Fruit fly (Drosophila melanogaster) whole organism, embryonic: Measurements from ENCODE around the gene Fgop2.
A peak's percentile ranks its signal among the peaks of the same experiment; 100 is the strongest.

Source experiments
- B-H1 ChIP-seq: fragments of 200-800 bp; sonication (Bioruptor generic); IDR thresholded peaks from 3 replicates; pipeline ENCODE4 v1.3.6; 2022; ENCODE audit warnings: missing biosample characterization, missing genetic modification characterization
- B-H2 ChIP-seq: fragments of 200-800 bp; sonication (Bioruptor generic); optimal IDR thresholded peaks from 2 replicates; lab custom pipeline; 2018; ENCODE audit warnings: missing biosample characterization, mild to moderate bottlenecking, missing genetic modification characterization
- BEAF-32 ChIP-seq: fragments of 200-800 bp; sonication (Bioruptor generic); optimal IDR thresholded peaks from 3 replicates; lab custom pipeline; 2017; ENCODE audit warnings: missing biosample characterization, missing genetic modification characterization, mild to moderate bottlenecking, moderate library complexity, missing genetic modification reagents
- C15 ChIP-seq: fragments of 200-800 bp; sonication (Bioruptor generic); IDR thresholded peaks from 3 replicates; pipeline ENCODE4 v1.3.6; 2022; ENCODE audit warnings: missing biosample characterization, missing genetic modification characterization
- CG10565 ChIP-seq: fragments of 200-800 bp; sonication (Bioruptor generic); optimal IDR thresholded peaks from 3 replicates; lab custom pipeline; 2016; ENCODE audit warnings: missing biosample characterization, mild to moderate bottlenecking, missing genetic modification characterization
- CG10654 ChIP-seq: fragments of 200-800 bp; sonication (Bioruptor generic); optimal IDR thresholded peaks from 2 replicates; lab custom pipeline; 2016; ENCODE audit warnings: missing biosample characterization, missing genetic modification characterization
- CG11723 ChIP-seq: fragments of 200-800 bp; sonication (Bioruptor generic); optimal IDR thresholded peaks from 2 replicates; lab custom pipeline; 2017; ENCODE audit warnings: missing biosample characterization, mild to moderate bottlenecking, missing genetic modification characterization
- CG12942 ChIP-seq: fragments of 200-800 bp; sonication (Bioruptor generic); optimal IDR thresholded peaks from 3 replicates; lab custom pipeline; 2016; ENCODE audit warnings: missing biosample characterization, missing genetic modification characterization
- CG14050 ChIP-seq: fragments of 200-800 bp; sonication (Bioruptor generic); IDR thresholded peaks from 3 replicates; pipeline ENCODE4 v1.3.6; 2022; ENCODE audit warnings: missing biosample characterization, missing genetic modification characterization
- CG16813 ChIP-seq: fragments of 200-800 bp; sonication (Bioruptor generic); IDR thresholded peaks from 3 replicates; pipeline ENCODE4 v1.3.6; 2022; ENCODE audit warnings: missing biosample characterization, missing genetic modification characterization; ENCODE audit not compliant: partially characterized antibody
- CG16863 ChIP-seq: fragments of 200-800 bp; sonication (Bioruptor generic); optimal IDR thresholded peaks from 3 replicates; lab custom pipeline; 2016; ENCODE audit warnings: missing biosample characterization, missing genetic modification characterization
- CG32532 ChIP-seq: fragments of 200-800 bp; sonication (Bioruptor generic); IDR thresholded peaks from 2 replicates; pipeline ENCODE4 v1.3.6; 2022; ENCODE audit warnings: missing biosample characterization, missing genetic modification characterization
- CG34224 ChIP-seq: fragments of 200-800 bp; sonication (Bioruptor generic); IDR thresholded peaks from 3 replicates; pipeline ENCODE4 v1.3.6; 2022; ENCODE audit warnings: missing biosample characterization, missing genetic modification characterization; ENCODE audit not compliant: partially characterized antibody
- CG34376 ChIP-seq: fragments of 200-800 bp; sonication (Bioruptor generic); optimal IDR thresholded peaks from 2 replicates; lab custom pipeline; 2018; ENCODE audit warnings: missing biosample characterization, mild to moderate bottlenecking, missing genetic modification characterization
- CG4360 ChIP-seq: fragments of 200-800 bp; sonication (Bioruptor generic); IDR thresholded peaks from 2 replicates; pipeline ENCODE4 v1.3.6; 2022; ENCODE audit warnings: missing biosample characterization, missing genetic modification characterization
- CG4424 ChIP-seq: fragments of 200-800 bp; sonication (Bioruptor generic); optimal IDR thresholded peaks from 3 replicates; lab custom pipeline; 2016; ENCODE audit warnings: missing biosample characterization, missing genetic modification characterization
- CG4707 ChIP-seq: fragments of 200-800 bp; sonication (Bioruptor generic); optimal IDR thresholded peaks from 2 replicates; lab custom pipeline; 2018; ENCODE audit warnings: missing biosample characterization, mild to moderate bottlenecking, missing genetic modification characterization, moderate library complexity
- CG5245 ChIP-seq: fragments of 200-800 bp; sonication (Bioruptor generic); optimal IDR thresholded peaks from 3 replicates; lab custom pipeline; 2016; ENCODE audit warnings: missing biosample characterization, missing genetic modification characterization
- CG9932 ChIP-seq: fragments of 200-800 bp; sonication (Bioruptor generic); IDR thresholded peaks from 2 replicates; pipeline ENCODE4 v1.3.6; 2022; ENCODE audit warnings: missing biosample characterization, missing genetic modification characterization
- Camta ChIP-seq: fragments of 200-800 bp; sonication (Bioruptor generic); optimal IDR thresholded peaks from 2 replicates; lab custom pipeline; 2016; ENCODE audit warnings: missing biosample characterization, missing genetic modification characterization
- Chrac-16 ChIP-seq: fragments of 200-800 bp; sonication (Bioruptor generic); optimal IDR thresholded peaks from 3 replicates; lab custom pipeline; 2016; ENCODE audit warnings: missing biosample characterization, missing genetic modification characterization
- Dad ChIP-seq: fragments of 200-800 bp; sonication (Bioruptor generic); optimal IDR thresholded peaks from 3 replicates; lab custom pipeline; 2016; ENCODE audit warnings: missing biosample characterization, missing genetic modification characterization
- Gsc ChIP-seq: fragments of 200-800 bp; sonication (Bioruptor generic); IDR thresholded peaks from 2 replicates; pipeline ENCODE4 v1.3.6; 2022; ENCODE audit warnings: missing biosample characterization, missing genetic modification characterization
- H15 ChIP-seq: fragments of 200-800 bp; sonication (Bioruptor generic); IDR thresholded peaks from 3 replicates; pipeline ENCODE4 v1.3.6; 2022; ENCODE audit warnings: missing biosample characterization, missing genetic modification characterization
- HLHmδ ChIP-seq: fragments of 200-800 bp; sonication (Bioruptor generic); optimal IDR thresholded peaks from 2 replicates; lab custom pipeline; 2018; ENCODE audit warnings: missing biosample characterization, mild to moderate bottlenecking, missing genetic modification characterization, moderate library complexity
- HmgD ChIP-seq: fragments of 200-800 bp; sonication (Bioruptor generic); optimal IDR thresholded peaks from 3 replicates; lab custom pipeline; 2016; ENCODE audit warnings: missing biosample characterization, missing genetic modification characterization
- Hmx ChIP-seq: fragments of 200-800 bp; sonication (Bioruptor generic); optimal IDR thresholded peaks from 2 replicates; lab custom pipeline; 2016; ENCODE audit warnings: missing biosample characterization, missing genetic modification characterization
- Med ChIP-seq: fragments of 200-800 bp; sonication (Bioruptor generic); peaks from one replicate; lab custom pipeline; 2016; ENCODE audit warnings: missing biosample characterization, missing genetic modification characterization, mild to moderate bottlenecking, inconsistent platforms, moderate library complexity
- NC2α ChIP-seq: fragments of 200-800 bp; sonication (Bioruptor generic); optimal IDR thresholded peaks from 2 replicates; lab custom pipeline; 2016; ENCODE audit warnings: missing biosample characterization, missing genetic modification characterization
- NK7.1 ChIP-seq: fragments of 200-800 bp; sonication (Bioruptor generic); optimal IDR thresholded peaks from 3 replicates; lab custom pipeline; 2016; ENCODE audit warnings: missing biosample characterization, missing genetic modification characterization
- PHDP ChIP-seq: fragments of 200-800 bp; sonication (Bioruptor generic); optimal IDR thresholded peaks from 3 replicates; lab custom pipeline; 2018; ENCODE audit warnings: missing biosample characterization, mild to moderate bottlenecking, missing genetic modification characterization, moderate library complexity
- Poxn ChIP-seq: fragments of 200-800 bp; sonication (Bioruptor generic); IDR thresholded peaks from 2 replicates; pipeline ENCODE4 v1.3.6; 2022; ENCODE audit warnings: missing biosample characterization, missing genetic modification characterization
- Ravus ChIP-seq: fragments of 200-800 bp; sonication (Bioruptor generic); IDR thresholded peaks from 2 replicates; pipeline ENCODE4 v1.3.6; 2022; ENCODE audit warnings: missing biosample characterization, missing genetic modification characterization
- Sry-δ ChIP-seq: fragments of 200-800 bp; sonication (Bioruptor generic); optimal IDR thresholded peaks from 2 replicates; lab custom pipeline; 2016; ENCODE audit warnings: missing biosample characterization, missing genetic modification characterization
- TFAM ChIP-seq: fragments of 200-800 bp; sonication (Bioruptor generic); optimal IDR thresholded peaks from 2 replicates; lab custom pipeline; 2017; ENCODE audit warnings: missing biosample characterization, missing genetic modification characterization, inconsistent platforms
- ara ChIP-seq: fragments of 200-800 bp; sonication (Bioruptor generic); IDR thresholded peaks from 2 replicates; pipeline ENCODE4 v1.3.6; 2022; ENCODE audit warnings: missing biosample characterization, missing genetic modification characterization
- ato ChIP-seq: fragments of 200-800 bp; sonication (Bioruptor generic); IDR thresholded peaks from 2 replicates; pipeline ENCODE4 v1.3.6; 2022; ENCODE audit warnings: missing biosample characterization, missing genetic modification characterization; ENCODE audit not compliant: partially characterized antibody
- bbx ChIP-seq: fragments of 200-800 bp; sonication (Bioruptor generic); IDR thresholded peaks from 2 replicates; pipeline ENCODE4 v1.3.6; 2022; ENCODE audit warnings: missing biosample characterization, missing genetic modification characterization; ENCODE audit not compliant: partially characterized antibody
- bcd ChIP-seq: fragments of 200-800 bp; sonication (Bioruptor generic); optimal IDR thresholded peaks from 2 replicates; lab custom pipeline; 2017; ENCODE audit warnings: missing biosample characterization, mild to moderate bottlenecking, missing genetic modification characterization
- chn ChIP-seq: fragments of 200-800 bp; sonication (Bioruptor generic); optimal IDR thresholded peaks from 2 replicates; lab custom pipeline; 2016; ENCODE audit warnings: missing biosample characterization, missing genetic modification characterization
- emc ChIP-seq: fragments of 200-800 bp; sonication (Bioruptor generic); optimal IDR thresholded peaks from 2 replicates; lab custom pipeline; 2016; ENCODE audit warnings: missing biosample characterization, missing genetic modification characterization
- ems ChIP-seq: fragments of 200-800 bp; sonication (Bioruptor generic); optimal IDR thresholded peaks from 3 replicates; lab custom pipeline; 2016; ENCODE audit warnings: missing biosample characterization, missing genetic modification characterization
- grau ChIP-seq: fragments of 200-800 bp; optimal IDR thresholded peaks from 3 replicates; lab custom pipeline; 2019; ENCODE audit warnings: missing biosample characterization, mild to moderate bottlenecking, missing genetic modification characterization, moderate library complexity
- hth ChIP-seq: fragments of >200 bp; optimal IDR thresholded peaks from 2 replicates; lab custom pipeline; 2017; ENCODE audit warnings: inconsistent platforms
- odd ChIP-seq: fragments of 200-800 bp; sonication (Bioruptor generic); optimal IDR thresholded peaks from 2 replicates; lab custom pipeline; 2017; ENCODE audit warnings: missing biosample characterization, mild to moderate bottlenecking, missing genetic modification characterization
- onecut ChIP-seq: fragments of 200-800 bp; sonication (Bioruptor generic); IDR thresholded peaks from 2 replicates; pipeline ENCODE4 v1.3.6; 2022; ENCODE audit warnings: missing biosample characterization, missing genetic modification characterization
- pb ChIP-seq: fragments of 200-800 bp; sonication (Bioruptor generic); optimal IDR thresholded peaks from 3 replicates; lab custom pipeline; 2016; ENCODE audit warnings: missing biosample characterization, missing genetic modification characterization
- pum ChIP-seq: fragments of 200-800 bp; sonication (Bioruptor generic); optimal IDR thresholded peaks from 2 replicates; lab custom pipeline; 2016; ENCODE audit warnings: missing biosample characterization, missing genetic modification characterization
- schlank ChIP-seq: fragments of 200-800 bp; sonication (Bioruptor generic); optimal IDR thresholded peaks from 2 replicates; lab custom pipeline; 2018; ENCODE audit warnings: missing biosample characterization, mild to moderate bottlenecking, missing genetic modification characterization
- tap ChIP-seq: fragments of 200-800 bp; optimal IDR thresholded peaks from 3 replicates; lab custom pipeline; 2019; ENCODE audit warnings: missing biosample characterization, mild to moderate bottlenecking, missing genetic modification characterization, moderate library complexity
- tx ChIP-seq: fragments of 200-800 bp; sonication (Bioruptor generic); optimal IDR thresholded peaks from 2 replicates; lab custom pipeline; 2016; ENCODE audit warnings: missing biosample characterization, missing genetic modification characterization
- unc-4 ChIP-seq: fragments of 200-800 bp; sonication (Bioruptor generic); IDR thresholded peaks from 2 replicates; pipeline ENCODE4 v1.3.6; 2022; ENCODE audit warnings: missing biosample characterization, missing genetic modification characterization; ENCODE audit not compliant: partially characterized antibody

Fgop2 gene

DNA sequence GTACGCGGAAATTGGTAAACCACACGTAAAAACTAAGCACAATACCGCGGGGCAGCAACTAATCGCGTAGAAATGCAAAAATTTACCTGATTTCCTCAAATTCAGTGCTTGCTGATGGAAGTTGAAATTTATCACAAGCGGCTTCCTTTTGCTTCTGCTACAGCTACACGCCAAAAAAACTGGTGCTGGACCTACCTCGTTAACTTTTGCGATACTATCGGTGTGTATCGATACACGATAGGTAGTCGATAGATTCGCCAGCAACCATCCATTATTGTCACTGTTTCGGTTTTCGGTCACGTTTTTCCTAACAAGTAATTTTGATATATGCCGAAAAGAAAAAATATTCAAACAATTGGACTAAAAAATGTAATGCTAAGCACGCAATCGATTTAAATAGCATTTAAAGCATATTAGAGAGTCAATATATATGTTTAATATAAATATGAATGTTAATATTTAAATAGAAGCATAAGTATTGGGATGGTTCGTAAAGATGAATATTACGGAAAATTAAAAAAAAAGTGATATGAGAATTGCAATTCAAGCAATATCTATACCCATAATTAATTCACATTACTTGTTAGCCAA, 22.4 kb upstream of the Fgop2 start, which contains the start of gene Sumo (continued):
- TF ChIP-seq CG32532 (GFP tag; lab: Robert Waterston, UW) (peak; percentile 49), NK7.1 (GFP tag; lab: Kevin White, UChicago) (no peak), CG16813 (peak; percentile 100), tx (GFP tag; lab: Kevin White, UChicago) (no peak), CG16863 (GFP tag; lab: Kevin White, UChicago) (no peak), pb (GFP tag; lab: Kevin White, UChicago) (no peak), Camta (GFP tag; lab: Kevin White, UChicago) (no peak), TFAM (GFP tag; lab: Kevin White, UChicago) (no peak), CG10654 (GFP tag; lab: Kevin White, UChicago) (no peak), Ravus (no peak), odd (GFP tag; lab: Kevin White, UChicago) (no peak), bcd (GFP tag; lab: Kevin White, UChicago) (peak; percentile 11), Chrac-16 (no peak), hth (lab: Kevin White, UChicago) (no peak), CG5245 (GFP tag; lab: Kevin White, UChicago) (no peak), emc (GFP tag; lab: Kevin White, UChicago) (no peak), BEAF-32 (GFP tag; lab: Kevin White, UChicago) (peak; percentile 98), HLHmδ (GFP tag; lab: Kevin White, UChicago) (no peak), H15 (0 out of 3 replicates have a peak, but pooled peaks have one; percentile 8), CG34376 (GFP tag; lab: Kevin White, UChicago) (no peak), schlank (tag; lab: Kevin White, UChicago) (no peak), NC2α (no peak), ems (no peak), ara (no peak), onecut (no peak), CG9932 (GFP tag; lab: Robert Waterston, UW) (peak; percentile 93), pum (GFP tag; lab: Kevin White, UChicago) (no peak), ato (GFP tag; lab: Robert Waterston, UW) (peak; percentile 100), Sry-δ (GFP tag; lab: Kevin White, UChicago) (peak; percentile 91), Hmx (GFP tag; lab: Kevin White, UChicago) (no peak), CG4360 (GFP tag; lab: Robert Waterston, UW) (no peak), CG4424 (GFP tag; lab: Kevin White, UChicago) (peak; percentile 20), CG10565 (GFP tag; lab: Kevin White, UChicago) (no peak), Gsc (no peak), unc-4 (GFP tag; lab: Robert Waterston, UW) (peak; percentile 93), CG14050 (no peak), grau (tag; lab: Kevin White, UChicago) (peak; percentile 21), CG34224 (GFP tag; lab: Robert Waterston, UW) (peak; percentile 98), HmgD (GFP tag; lab: Kevin White, UChicago) (no peak), CG4707 (GFP tag; lab: Kevin White, UChicago) (no peak), Med (GFP tag; lab: Kevin White, UChicago) (peak; percentile 82), Poxn (no peak), CG11723 (no peak), chn (GFP tag; lab: Kevin White, UChicago) (no peak), B-H1 (GFP tag; lab: Robert Waterston, UW) (no peak), B-H2 (peak; percentile 33), C15 (GFP tag; lab: Robert Waterston, UW) (no peak), PHDP (tag; lab: Kevin White, UChicago) (no peak), bbx (GFP tag; lab: Robert Waterston, UW) (peak; percentile 100), CG12942 (no peak), tap (tag; lab: Kevin White, UChicago) (no peak), Dad (no peak)
